Fruit fly (Drosophila melanogaster) whole organism, prepupa: ENCODE data around the gene CG5104.
A peak's percentile ranks its signal among the peaks of the same experiment; 100 is the strongest.

Source experiments
- Blimp-1 ChIP-seq: fragments of 200-800 bp; sonication (Bioruptor generic); optimal IDR thresholded peaks from 3 replicates; lab custom pipeline; 2017; ENCODE audit warnings: missing biosample characterization, missing genetic modification characterization, mild to moderate bottlenecking, moderate library complexity, missing genetic modification reagents
- CG10631 ChIP-seq: fragments of 200-800 bp; sonication (Bioruptor generic); optimal IDR thresholded peaks from 2 replicates; lab custom pipeline; 2016; ENCODE audit warnings: missing biosample characterization, missing genetic modification characterization
- CG10669 ChIP-seq: fragments of 200-800 bp; sonication (Bioruptor generic); optimal IDR thresholded peaks from 3 replicates; lab custom pipeline; 2018; ENCODE audit warnings: missing biosample characterization, mild to moderate bottlenecking, missing genetic modification characterization, moderate library complexity
- CG11294 ChIP-seq: fragments of 200-800 bp; sonication (Bioruptor generic); IDR thresholded peaks from 2 replicates; pipeline ENCODE4 v1.3.6; 2022; ENCODE audit warnings: missing biosample characterization, missing genetic modification characterization
- CG11762 ChIP-seq: fragments of 200-800 bp; sonication (Bioruptor generic); optimal IDR thresholded peaks from 3 replicates; lab custom pipeline; 2016; ENCODE audit warnings: missing biosample characterization, missing genetic modification characterization; ENCODE audit not compliant: insufficient read depth
- CG15336 ChIP-seq: fragments of 200-800 bp; sonication (Bioruptor generic); IDR thresholded peaks from 2 replicates; pipeline ENCODE4 v1.3.6; 2022; ENCODE audit warnings: missing biosample characterization, missing genetic modification characterization
- CG1621 ChIP-seq: fragments of 200-800 bp; sonication (Bioruptor generic); optimal IDR thresholded peaks from 3 replicates; lab custom pipeline; 2018; ENCODE audit warnings: missing biosample characterization, mild to moderate bottlenecking, missing genetic modification characterization
- CG16779 ChIP-seq: fragments of 200-800 bp; sonication (Bioruptor generic); optimal IDR thresholded peaks from 3 replicates; lab custom pipeline; 2017; ENCODE audit warnings: missing biosample characterization, mild to moderate bottlenecking, missing genetic modification characterization
- CG3032 ChIP-seq: fragments of 200-800 bp; optimal IDR thresholded peaks from 2 replicates; lab custom pipeline; 2019; ENCODE audit warnings: missing biosample characterization, mild to moderate bottlenecking, missing genetic modification characterization, moderate library complexity
- CG31627 ChIP-seq: fragments of 200-800 bp; sonication (Bioruptor generic); optimal IDR thresholded peaks from 3 replicates; lab custom pipeline; 2016; ENCODE audit warnings: missing biosample characterization, missing genetic modification characterization
- CG34406 ChIP-seq: fragments of 200-800 bp; sonication (Bioruptor generic); optimal IDR thresholded peaks from 3 replicates; lab custom pipeline; 2016; ENCODE audit warnings: missing biosample characterization, missing genetic modification characterization
- CG4318 ChIP-seq: fragments of 200-800 bp; sonication (Bioruptor generic); optimal IDR thresholded peaks from 3 replicates; lab custom pipeline; 2017; ENCODE audit warnings: missing biosample characterization, mild to moderate bottlenecking, missing genetic modification characterization
- CG6163 ChIP-seq: fragments of 200-800 bp; sonication (Bioruptor generic); IDR thresholded peaks from 3 replicates; pipeline ENCODE4 v1.3.6; 2022; ENCODE audit warnings: missing biosample characterization, missing genetic modification characterization
- CG6792 ChIP-seq: fragments of 200-800 bp; sonication (Bioruptor generic); optimal IDR thresholded peaks from 3 replicates; lab custom pipeline; 2016; ENCODE audit warnings: missing biosample characterization, missing genetic modification characterization
- CG6808 ChIP-seq: fragments of 200-800 bp; sonication (Bioruptor generic); optimal IDR thresholded peaks from 3 replicates; lab custom pipeline; 2017; ENCODE audit warnings: missing biosample characterization, missing genetic modification characterization, mild to moderate bottlenecking, moderate library complexity, missing genetic modification reagents
- CG6854 ChIP-seq: fragments of 200-800 bp; sonication (Bioruptor generic); optimal IDR thresholded peaks from 2 replicates; lab custom pipeline; 2017; ENCODE audit warnings: missing biosample characterization, mild to moderate bottlenecking, missing genetic modification characterization
- CG7368 ChIP-seq: fragments of 200-800 bp; sonication (Bioruptor generic); optimal IDR thresholded peaks from 3 replicates; lab custom pipeline; 2016; ENCODE audit warnings: missing biosample characterization, missing genetic modification characterization
- CG8119 ChIP-seq: fragments of 200-800 bp; sonication (Bioruptor generic); IDR thresholded peaks from 3 replicates; pipeline ENCODE4 v1.3.6; 2022; ENCODE audit warnings: missing biosample characterization, missing genetic modification characterization
- CG8319 ChIP-seq: fragments of 200-800 bp; sonication (Bioruptor generic); optimal IDR thresholded peaks from 3 replicates; lab custom pipeline; 2016; ENCODE audit warnings: missing biosample characterization, missing genetic modification characterization
- CG8632 ChIP-seq: fragments of 200-800 bp; sonication (Bioruptor generic); optimal IDR thresholded peaks from 3 replicates; lab custom pipeline; 2016; ENCODE audit warnings: missing biosample characterization, missing genetic modification characterization
- CG9139 ChIP-seq: fragments of 200-800 bp; sonication (Bioruptor generic); optimal IDR thresholded peaks from 3 replicates; lab custom pipeline; 2017; ENCODE audit warnings: missing biosample characterization, mild to moderate bottlenecking, missing genetic modification characterization
- Eip75B ChIP-seq: fragments of 200-800 bp; sonication (Bioruptor generic); optimal IDR thresholded peaks from 3 replicates; lab custom pipeline; 2016; ENCODE audit warnings: missing biosample characterization, missing genetic modification characterization
- Eip78C ChIP-seq: fragments of 200-800 bp; sonication (Bioruptor generic); peaks from one replicate; lab custom pipeline; 2016; ENCODE audit warnings: missing biosample characterization, missing genetic modification characterization
- Eip93F ChIP-seq: fragments of 200-800 bp; sonication (Bioruptor generic); optimal IDR thresholded peaks from 2 replicates; lab custom pipeline; 2016; ENCODE audit warnings: missing biosample characterization, mild to moderate bottlenecking, missing genetic modification characterization
- Ets21C ChIP-seq: fragments of 200-800 bp; sonication (Bioruptor generic); optimal IDR thresholded peaks from 3 replicates; lab custom pipeline; 2016; ENCODE audit warnings: missing biosample characterization, missing genetic modification characterization
- Ets96B ChIP-seq: fragments of 200-800 bp; optimal IDR thresholded peaks from 2 replicates; lab custom pipeline; 2019; ENCODE audit warnings: missing biosample characterization, mild to moderate bottlenecking, missing genetic modification characterization, moderate library complexity
- Hr38 ChIP-seq: sonication (Bioruptor generic); optimal IDR thresholded peaks from 2 replicates; lab custom pipeline; 2016; ENCODE audit warnings: missing biosample characterization, missing genetic modification characterization
- Hr4 ChIP-seq: fragments of 200-800 bp; sonication (Bioruptor generic); optimal IDR thresholded peaks from 3 replicates; lab custom pipeline; 2016; ENCODE audit warnings: missing biosample characterization, missing genetic modification characterization
- Lpt ChIP-seq: fragments of 200-800 bp; sonication (Bioruptor generic); optimal IDR thresholded peaks from 3 replicates; lab custom pipeline; 2016; ENCODE audit warnings: missing biosample characterization, missing genetic modification characterization
- Met ChIP-seq: fragments of 200-800 bp; sonication (Bioruptor generic); optimal IDR thresholded peaks from 3 replicates; lab custom pipeline; 2016; ENCODE audit warnings: missing biosample characterization, missing genetic modification characterization
- Smox ChIP-seq: fragments of 200-800 bp; sonication (Bioruptor generic); optimal IDR thresholded peaks from 3 replicates; lab custom pipeline; 2016; ENCODE audit warnings: missing biosample characterization, missing genetic modification characterization
- Sox102F ChIP-seq: fragments of 200-800 bp; sonication (Bioruptor generic); optimal IDR thresholded peaks from 2 replicates; lab custom pipeline; 2016; ENCODE audit warnings: missing biosample characterization, mild to moderate bottlenecking, missing genetic modification characterization
- Sox14 ChIP-seq: fragments of 200-800 bp; sonication (Bioruptor generic); optimal IDR thresholded peaks from 3 replicates; lab custom pipeline; 2016; ENCODE audit warnings: missing biosample characterization, missing genetic modification characterization
- achi ChIP-seq: fragments of 200-800 bp; sonication (Bioruptor generic); optimal IDR thresholded peaks from 3 replicates; lab custom pipeline; 2016; ENCODE audit warnings: missing biosample characterization, missing genetic modification characterization
- acj6 ChIP-seq: fragments of 200-800 bp; sonication (Bioruptor generic); optimal IDR thresholded peaks from 3 replicates; lab custom pipeline; 2016; ENCODE audit warnings: missing biosample characterization, missing genetic modification characterization
- cyc ChIP-seq: fragments of 200-800 bp; sonication (Bioruptor generic); optimal IDR thresholded peaks from 3 replicates; lab custom pipeline; 2016; ENCODE audit warnings: missing biosample characterization, missing genetic modification characterization
- dac ChIP-seq: fragments of 200-800 bp; sonication (Bioruptor generic); optimal IDR thresholded peaks from 2 replicates; lab custom pipeline; 2017; ENCODE audit warnings: missing biosample characterization, mild to moderate bottlenecking, missing genetic modification characterization
- dsx ChIP-seq: fragments of 200-800 bp; optimal IDR thresholded peaks from 3 replicates; lab custom pipeline; 2019; ENCODE audit warnings: missing biosample characterization, mild to moderate bottlenecking, missing genetic modification characterization, moderate library complexity; ENCODE audit not compliant: poor library complexity, severe bottlenecking
- esn ChIP-seq: fragments of 200-800 bp; sonication (Bioruptor generic); optimal IDR thresholded peaks from 2 replicates; lab custom pipeline; 2016; ENCODE audit warnings: missing biosample characterization, mild to moderate bottlenecking, missing genetic modification characterization, moderate library complexity
- fd59A ChIP-seq: fragments of 200-800 bp; sonication (Bioruptor generic); optimal IDR thresholded peaks from 2 replicates; lab custom pipeline; 2017; ENCODE audit warnings: missing biosample characterization, mild to moderate bottlenecking, missing genetic modification characterization, missing genetic modification reagents
- fd85E ChIP-seq: fragments of 200-800 bp; sonication (Bioruptor generic); optimal IDR thresholded peaks from 3 replicates; lab custom pipeline; 2016; ENCODE audit warnings: missing biosample characterization, missing genetic modification characterization
- lz ChIP-seq: fragments of 200-800 bp; sonication (Bioruptor generic); optimal IDR thresholded peaks from 3 replicates; lab custom pipeline; 2016; ENCODE audit warnings: missing biosample characterization, missing genetic modification characterization
- net ChIP-seq: fragments of 200-800 bp; sonication (Bioruptor generic); optimal IDR thresholded peaks from 3 replicates; lab custom pipeline; 2016; ENCODE audit warnings: missing biosample characterization, missing genetic modification characterization
- ss ChIP-seq, 2 experiments: fragments of 200-800 bp; sonication (Bioruptor generic); optimal IDR thresholded peaks; 2 replicates in 1 of 2; 3 replicates in 1 of 2; lab custom pipeline; 2017 to 2018; ENCODE audit warnings: mild to moderate bottlenecking in 2 of 2, missing biosample characterization in 2 of 2, missing genetic modification characterization in 2 of 2, moderate library complexity in 1 of 2
- topi ChIP-seq: fragments of 200-800 bp; sonication (Bioruptor generic); optimal IDR thresholded peaks from 3 replicates; lab custom pipeline; 2016; ENCODE audit warnings: missing biosample characterization, missing genetic modification characterization
- vri ChIP-seq: fragments of 200-800 bp; sonication (Bioruptor generic); optimal IDR thresholded peaks from 3 replicates; lab custom pipeline; 2016; ENCODE audit warnings: missing biosample characterization, mild to moderate bottlenecking, missing genetic modification characterization

The CG5104 gene

dm6 chr3L:20473021-20473799 lies 47.6 kb upstream of the CG5104 start, which contains the start of the genes CG32428 and CG5969 (continued):
- TF ChIP-seq CG7368 (GFP tag; lab: Kevin White, UChicago) (peak; percentile 61), CG10631 (peak; percentile 79), Hr38 (GFP tag; lab: Kevin White, UChicago) (no peak), Sox102F (GFP tag; lab: Kevin White, UChicago) (peak; percentile 47), Eip93F (peak; percentile 64), CG8632 (GFP tag; lab: Kevin White, UChicago) (peak; percentile 75), CG6808 (GFP tag; lab: Kevin White, UChicago) (peak; percentile 48), Eip78C (GFP tag; lab: Kevin White, UChicago) (peak; percentile 78), CG4318 (peak; percentile 68), dsx (GFP tag; lab: Kevin White, UChicago) (peak; percentile 64), CG10669 (peak; percentile 71), fd85E (GFP tag; lab: Kevin White, UChicago) (peak; percentile 33), topi (GFP tag; lab: Kevin White, UChicago) (peak; percentile 16), Sox14 (GFP tag; lab: Kevin White, UChicago) (peak; percentile 64), Ets96B (peak; percentile 75), net (GFP tag; lab: Kevin White, UChicago) (peak; percentile 57), Met (GFP tag; lab: Kevin White, UChicago) (peak; percentile 47), CG31627 (peak; percentile 47), achi (GFP tag; lab: Kevin White, UChicago) (peak; percentile 81), CG11762 (GFP tag; lab: Kevin White, UChicago) (peak; percentile 41), CG15336 (GFP tag; lab: Robert Waterston, UW) (peak; percentile 83), CG8119 (GFP tag; lab: Robert Waterston, UW) (no peak; the same call in 2 of the 3 replicates), vri (peak; percentile 65), CG11294 (GFP tag; lab: Robert Waterston, UW) (peak; percentile 53), fd59A (no peak), acj6 (peak; percentile 73), Lpt (no peak)
- TF ChIP-seq, all 60 proteins: peak for 54

- no peak for TF ChIP-seq esn
- no peak for TF ChIP-seq Blimp-1 (GFP tag; lab: Kevin White, UChicago)
- peak; percentile 52 for TF ChIP-seq vri
- no peak for TF ChIP-seq CG10669
- TF ChIP-seq, all 60 proteins: peak for 1
Observed at dm6 chr3L:20474197-20474788, 46.5 kb upstream of the CG5104 start, which contains the start of gene isoQC. TSS of gene isoQC (plus strand) at chr3L:20474466.

dm6 chr3L:20474789-20475208 lies 46.0 kb upstream of the CG5104 start:
- TF ChIP-seq CG6792 (GFP tag; lab: Kevin White, UChicago) (peak; percentile 85), Met (GFP tag; lab: Kevin White, UChicago) (peak; percentile 84), ss (GFP tag; optimal IDR thresholded peaks at IDR 0.05; lab: Kevin White, UChicago) (peak; percentile 52 to 74), cyc (GFP tag; lab: Kevin White, UChicago) (peak; percentile 91), Smox (GFP tag; lab: Kevin White, UChicago) (peak; percentile 87), achi (GFP tag; lab: Kevin White, UChicago) (peak; percentile 88), CG6163 (no peak), net (GFP tag; lab: Kevin White, UChicago) (peak; percentile 92), Ets21C (GFP tag; lab: Kevin White, UChicago) (peak; percentile 78), CG3032 (tag; lab: Kevin White, UChicago) (peak; percentile 80), Eip75B (peak; percentile 80), CG1621 (tag; lab: Kevin White, UChicago) (peak; percentile 67), CG6854 (GFP tag; lab: Kevin White, UChicago) (peak; percentile 67), CG9139 (GFP tag; lab: Kevin White, UChicago) (peak; percentile 28), Blimp-1 (GFP tag; lab: Kevin White, UChicago) (peak; percentile 63), CG8319 (GFP tag; lab: Kevin White, UChicago) (peak; percentile 75), CG6808 (GFP tag; lab: Kevin White, UChicago) (peak; percentile 73), Eip93F (peak; percentile 82), CG34406 (peak; percentile 88), lz (GFP tag; lab: Kevin White, UChicago) (peak; percentile 85), Hr4 (peak; percentile 89), CG16779 (tag; lab: Kevin White, UChicago) (peak; percentile 74), dac (peak; percentile 65)
